Fruit fly (Drosophila melanogaster) whole organism, embryonic: ENCODE measurements around the gene CG9926.

ENCODE experiments used
- B-H1 ChIP-seq: fragments of 200-800 bp; sonication (Bioruptor generic); IDR thresholded peaks from 3 replicates; pipeline ENCODE4 v1.3.6; 2022; ENCODE audit warnings: missing biosample characterization, missing genetic modification characterization
- BtbVII ChIP-seq: fragments of 200-800 bp; sonication (Bioruptor generic); optimal IDR thresholded peaks from 3 replicates; lab custom pipeline; 2017; ENCODE audit warnings: missing biosample characterization, mild to moderate bottlenecking, missing genetic modification characterization
- C15 ChIP-seq: fragments of 200-800 bp; sonication (Bioruptor generic); IDR thresholded peaks from 3 replicates; pipeline ENCODE4 v1.3.6; 2022; ENCODE audit warnings: missing biosample characterization, missing genetic modification characterization
- CG10565 ChIP-seq: fragments of 200-800 bp; sonication (Bioruptor generic); optimal IDR thresholded peaks from 3 replicates; lab custom pipeline; 2016; ENCODE audit warnings: missing biosample characterization, mild to moderate bottlenecking, missing genetic modification characterization
- CG10959 ChIP-seq: fragments of 200-800 bp; sonication (Bioruptor generic); IDR thresholded peaks from 2 replicates; pipeline ENCODE4 v1.3.6; 2022; ENCODE audit warnings: missing biosample characterization, missing genetic modification characterization
- CG11695 ChIP-seq: fragments of 200-800 bp; sonication (Bioruptor generic); IDR thresholded peaks from 3 replicates; pipeline ENCODE4 v1.3.6; 2022; ENCODE audit warnings: missing biosample characterization, missing genetic modification characterization
- CG14050 ChIP-seq: fragments of 200-800 bp; sonication (Bioruptor generic); IDR thresholded peaks from 3 replicates; pipeline ENCODE4 v1.3.6; 2022; ENCODE audit warnings: missing biosample characterization, missing genetic modification characterization
- CG14441 ChIP-seq: fragments of 200-800 bp; sonication (Bioruptor generic); IDR thresholded peaks from 2 replicates; pipeline ENCODE4 v1.3.6; 2022; ENCODE audit warnings: missing biosample characterization, missing genetic modification characterization
- CG15011 ChIP-seq: fragments of 200-800 bp; sonication (Bioruptor generic); optimal IDR thresholded peaks from 3 replicates; lab custom pipeline; 2018; ENCODE audit warnings: missing biosample characterization, mild to moderate bottlenecking, missing genetic modification characterization
- CG15269 ChIP-seq: fragments of 200-800 bp; sonication (Bioruptor generic); optimal IDR thresholded peaks from 2 replicates; lab custom pipeline; 2018; ENCODE audit warnings: missing biosample characterization, mild to moderate bottlenecking, missing genetic modification characterization, moderate library complexity
- CG17385 ChIP-seq: fragments of 200-800 bp; sonication (Bioruptor generic); optimal IDR thresholded peaks from 3 replicates; lab custom pipeline; 2018; ENCODE audit warnings: missing biosample characterization, mild to moderate bottlenecking, missing genetic modification characterization
- CG17912 ChIP-seq: fragments of 200-800 bp; sonication (Bioruptor generic); optimal IDR thresholded peaks from 2 replicates; lab custom pipeline; 2018; ENCODE audit warnings: missing biosample characterization, mild to moderate bottlenecking, missing genetic modification characterization
- CG18599 ChIP-seq: fragments of 200-800 bp; sonication (Bioruptor generic); optimal IDR thresholded peaks from 3 replicates; lab custom pipeline; 2017; ENCODE audit warnings: missing biosample characterization, missing genetic modification characterization, mild to moderate bottlenecking, moderate library complexity, missing genetic modification reagents
- CG18619 ChIP-seq: fragments of 200-800 bp; sonication (Bioruptor generic); optimal IDR thresholded peaks from 3 replicates; lab custom pipeline; 2017; ENCODE audit warnings: missing biosample characterization, mild to moderate bottlenecking, missing genetic modification characterization
- CG3281 ChIP-seq: fragments of 200-800 bp; sonication (Bioruptor generic); optimal IDR thresholded peaks from 3 replicates; lab custom pipeline; 2017; ENCODE audit warnings: missing biosample characterization, mild to moderate bottlenecking, missing genetic modification characterization
- CG4328 ChIP-seq: fragments of 200-800 bp; sonication (Bioruptor generic); optimal IDR thresholded peaks from 3 replicates; lab custom pipeline; 2017; ENCODE audit warnings: missing biosample characterization, missing genetic modification reagents, missing genetic modification characterization
- CG4424 ChIP-seq: fragments of 200-800 bp; sonication (Bioruptor generic); optimal IDR thresholded peaks from 3 replicates; lab custom pipeline; 2016; ENCODE audit warnings: missing biosample characterization, missing genetic modification characterization
- CG8359 ChIP-seq: fragments of 200-800 bp; sonication (Bioruptor generic); optimal IDR thresholded peaks from 2 replicates; lab custom pipeline; 2017; ENCODE audit warnings: missing biosample characterization, mild to moderate bottlenecking, missing genetic modification characterization, borderline replicate concordance
- CG8388 ChIP-seq: fragments of 200-800 bp; sonication (Bioruptor generic); optimal IDR thresholded peaks from 2 replicates; lab custom pipeline; 2019; ENCODE audit warnings: missing biosample characterization, mild to moderate bottlenecking, missing genetic modification characterization, moderate library complexity
- CG8944 ChIP-seq: fragments of 200-800 bp; sonication (Bioruptor generic); optimal IDR thresholded peaks from 3 replicates; lab custom pipeline; 2016; ENCODE audit warnings: missing biosample characterization, missing genetic modification characterization
- Dp ChIP-seq: fragments of 200-800 bp; sonication (Bioruptor generic); optimal IDR thresholded peaks from 2 replicates; lab custom pipeline; 2018; ENCODE audit warnings: missing biosample characterization, mild to moderate bottlenecking, missing genetic modification characterization, moderate library complexity
- GATAe ChIP-seq: fragments of 200-800 bp; sonication (Bioruptor generic); conservative IDR thresholded peaks from 2 replicates; pipeline ENCODE4 v1.3.6; 2022; ENCODE audit warnings: missing biosample characterization, missing genetic modification characterization
- H2.0 ChIP-seq: fragments of 200-800 bp; sonication (Bioruptor generic); IDR thresholded peaks from 2 replicates; pipeline ENCODE4 v1.3.6; 2022; ENCODE audit warnings: missing biosample characterization, missing genetic modification characterization
- HLH4C ChIP-seq: fragments of 200-800 bp; sonication (Bioruptor generic); IDR thresholded peaks from 3 replicates; pipeline ENCODE4 v1.3.6; 2022; ENCODE audit warnings: missing biosample characterization, missing genetic modification characterization; ENCODE audit not compliant: partially characterized antibody
- HmgD ChIP-seq: fragments of 200-800 bp; sonication (Bioruptor generic); optimal IDR thresholded peaks from 3 replicates; lab custom pipeline; 2016; ENCODE audit warnings: missing biosample characterization, missing genetic modification characterization
- Hsf ChIP-seq: fragments of 200-800 bp; sonication (Bioruptor generic); optimal IDR thresholded peaks from 3 replicates; lab custom pipeline; 2016; ENCODE audit warnings: missing biosample characterization, missing genetic modification characterization
- Max ChIP-seq: fragments of 200-800 bp; sonication (Bioruptor generic); optimal IDR thresholded peaks from 2 replicates; lab custom pipeline; 2016; ENCODE audit warnings: missing biosample characterization, mild to moderate bottlenecking, missing genetic modification characterization
- Mes4 ChIP-seq: fragments of 200-800 bp; sonication (Bioruptor generic); optimal IDR thresholded peaks from 2 replicates; lab custom pipeline; 2016; ENCODE audit warnings: missing biosample characterization, missing genetic modification characterization
- Nf-YC ChIP-seq: fragments of 200-800 bp; optimal IDR thresholded peaks from 3 replicates; lab custom pipeline; 2019; ENCODE audit warnings: missing biosample characterization, mild to moderate bottlenecking, missing genetic modification characterization, moderate library complexity
- Scr ChIP-seq: fragments of 200-800 bp; sonication (Bioruptor generic); IDR thresholded peaks from 2 replicates; pipeline ENCODE4 v1.3.6; 2022; ENCODE audit warnings: missing biosample characterization, missing genetic modification characterization; ENCODE audit not compliant: partially characterized antibody
- Sox102F ChIP-seq: fragments of 200-800 bp; sonication (Bioruptor generic); optimal IDR thresholded peaks from 2 replicates; lab custom pipeline; 2018; ENCODE audit warnings: missing biosample characterization, mild to moderate bottlenecking, missing genetic modification characterization, moderate library complexity
- cas ChIP-seq: fragments of 200-800 bp; sonication (Bioruptor generic); IDR thresholded peaks from 2 replicates; pipeline ENCODE4 v1.3.6; 2022; ENCODE audit warnings: missing biosample characterization, missing genetic modification characterization
- cato ChIP-seq: fragments of 200-800 bp; sonication (Bioruptor generic); optimal IDR thresholded peaks from 2 replicates; lab custom pipeline; 2016; ENCODE audit warnings: missing biosample characterization, missing genetic modification characterization, borderline replicate concordance
- corto ChIP-seq: fragments of 200-800 bp; sonication (Bioruptor generic); optimal IDR thresholded peaks from 2 replicates; lab custom pipeline; 2016; ENCODE audit warnings: missing biosample characterization, mild to moderate bottlenecking, missing genetic modification characterization, moderate library complexity
- crc ChIP-seq: fragments of 200-800 bp; sonication (Bioruptor generic); optimal IDR thresholded peaks from 2 replicates; lab custom pipeline; 2016; ENCODE audit warnings: missing biosample characterization, missing genetic modification characterization
- dimm ChIP-seq: fragments of 200-800 bp; sonication (Bioruptor generic); IDR thresholded peaks from 2 replicates; pipeline ENCODE4 v1.3.6; 2022; ENCODE audit warnings: missing biosample characterization, missing genetic modification characterization
- fru ChIP-seq: fragments of >200 bp; optimal IDR thresholded peaks from 2 replicates; lab custom pipeline; 2017
- gem ChIP-seq: fragments of 200-800 bp; sonication (Bioruptor generic); optimal IDR thresholded peaks from 2 replicates; lab custom pipeline; 2019; ENCODE audit warnings: missing biosample characterization, mild to moderate bottlenecking, missing genetic modification characterization, moderate library complexity
- grau ChIP-seq: fragments of 200-800 bp; optimal IDR thresholded peaks from 3 replicates; lab custom pipeline; 2019; ENCODE audit warnings: missing biosample characterization, mild to moderate bottlenecking, missing genetic modification characterization, moderate library complexity
- gsb-n ChIP-seq: fragments of 200-800 bp; sonication (Bioruptor generic); optimal IDR thresholded peaks from 3 replicates; lab custom pipeline; 2018; ENCODE audit warnings: missing biosample characterization, mild to moderate bottlenecking, missing genetic modification characterization
- mirr ChIP-seq: fragments of 200-800 bp; sonication (Bioruptor generic); optimal IDR thresholded peaks from 3 replicates; lab custom pipeline; 2018; ENCODE audit warnings: missing biosample characterization, mild to moderate bottlenecking, missing genetic modification characterization
- onecut ChIP-seq: fragments of 200-800 bp; sonication (Bioruptor generic); IDR thresholded peaks from 2 replicates; pipeline ENCODE4 v1.3.6; 2022; ENCODE audit warnings: missing biosample characterization, missing genetic modification characterization
- psq ChIP-seq: fragments of 200-800 bp; sonication (Bioruptor generic); optimal IDR thresholded peaks from 2 replicates; lab custom pipeline; 2017; ENCODE audit warnings: missing biosample characterization, missing genetic modification characterization
- repo ChIP-seq: fragments of 200-800 bp; sonication (Bioruptor generic); optimal IDR thresholded peaks from 2 replicates; lab custom pipeline; 2016; ENCODE audit warnings: missing biosample characterization, missing genetic modification characterization
- ro ChIP-seq: fragments of 200-800 bp; sonication (Bioruptor generic); IDR thresholded peaks from 2 replicates; pipeline ENCODE4 v1.3.6; 2022; ENCODE audit warnings: missing biosample characterization, missing genetic modification characterization
- sim ChIP-seq: fragments of 200-800 bp; sonication (Bioruptor generic); IDR thresholded peaks from 2 replicates; pipeline ENCODE4 v1.3.6; 2022; ENCODE audit warnings: missing biosample characterization, missing genetic modification characterization
- tap ChIP-seq: fragments of 200-800 bp; optimal IDR thresholded peaks from 3 replicates; lab custom pipeline; 2019; ENCODE audit warnings: missing biosample characterization, mild to moderate bottlenecking, missing genetic modification characterization, moderate library complexity
- tx ChIP-seq: fragments of 200-800 bp; sonication (Bioruptor generic); optimal IDR thresholded peaks from 2 replicates; lab custom pipeline; 2016; ENCODE audit warnings: missing biosample characterization, missing genetic modification characterization
- wor ChIP-seq: fragments of 200-800 bp; sonication (Bioruptor generic); IDR thresholded peaks from 2 replicates; pipeline ENCODE4 v1.3.6; 2022; ENCODE audit warnings: missing biosample characterization, missing genetic modification characterization
- zen2 ChIP-seq: fragments of 200-800 bp; sonication (Bioruptor generic); IDR thresholded peaks from 3 replicates; pipeline ENCODE4 v1.3.6; 2022; ENCODE audit warnings: missing biosample characterization, missing genetic modification characterization; ENCODE audit not compliant: partially characterized antibody

The CG9926 gene

DNA sequence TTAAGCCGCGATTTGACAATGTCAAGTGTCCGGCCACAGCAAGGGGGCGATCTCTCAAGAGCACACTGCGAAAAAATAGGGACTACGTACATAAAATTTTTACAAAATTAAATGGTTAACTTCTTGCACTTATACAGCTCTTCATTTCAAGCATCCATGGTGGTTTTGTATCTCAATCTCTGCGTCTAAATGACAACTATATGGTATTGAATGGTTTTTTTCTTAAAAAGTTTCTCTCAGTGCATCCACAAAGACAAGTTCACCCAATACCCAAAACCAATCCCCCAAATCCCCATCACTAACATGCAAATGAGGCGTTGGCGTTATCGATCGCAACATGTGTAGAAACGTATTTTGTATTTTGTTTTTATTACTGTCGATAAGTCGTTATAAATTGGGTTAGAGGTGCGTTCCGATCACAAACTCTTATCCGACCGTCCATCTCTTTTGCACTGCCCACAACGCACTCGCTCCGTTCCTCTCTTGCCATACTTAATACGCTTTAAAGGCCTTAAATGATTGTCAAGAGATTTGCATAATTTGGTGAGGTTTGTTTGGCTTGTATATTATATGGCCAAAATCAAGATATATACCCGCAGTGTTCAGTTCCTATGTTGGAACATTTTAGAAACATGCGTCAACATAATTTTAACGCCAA lies 36.0 kb downstream of the CG9926 start (continued):
- TF ChIP-seq wor (GFP tag; lab: Robert Waterston, UW), result peak; percentile 67; the same call in 1 of the 2 replicates
- no peak for TF ChIP-seq corto (GFP tag; lab: Kevin White, UChicago)
- TF ChIP-seq CG4424 (GFP tag; lab: Kevin White, UChicago), result peak; percentile 80
- peak; percentile 67 for TF ChIP-seq dimm
- peak; percentile 74 for TF ChIP-seq CG8944 (GFP tag; lab: Kevin White, UChicago)
- TF ChIP-seq cas, result 0 out of 2 replicates have a peak, but pooled peaks have one; percentile 33
- peak; percentile 72 for TF ChIP-seq H2.0 (GFP tag; lab: Robert Waterston, UW)
- TF ChIP-seq CG4328 (GFP tag; lab: Kevin White, UChicago), result no peak
- TF ChIP-seq HLH4C (GFP tag; lab: Robert Waterston, UW), result no peak
- peak; percentile 62 for TF ChIP-seq crc (GFP tag; lab: Kevin White, UChicago)
- peak; percentile 84 for TF ChIP-seq CG11695 (GFP tag; lab: Robert Waterston, UW)
- TF ChIP-seq Mes4 (GFP tag; lab: Kevin White, UChicago), result peak; percentile 29
- peak; percentile 32 for TF ChIP-seq Max (GFP tag; lab: Kevin White, UChicago)
- TF ChIP-seq CG15269, result peak; percentile 74
- no peak for TF ChIP-seq mirr
- TF ChIP-seq B-H1 (GFP tag; lab: Robert Waterston, UW), result peak; percentile 74
- TF ChIP-seq CG8388 (GFP tag; lab: Kevin White, UChicago), result peak; percentile 74
- TF ChIP-seq CG17912 (GFP tag; lab: Kevin White, UChicago), result no peak
- TF ChIP-seq CG15011, result peak; percentile 51
- TF ChIP-seq grau (tag; lab: Kevin White, UChicago), result peak; percentile 74
- TF ChIP-seq tap (tag; lab: Kevin White, UChicago), result peak; percentile 74
- TF ChIP-seq gsb-n, result peak; percentile 35
- peak; percentile 86 for TF ChIP-seq CG14441 (GFP tag; lab: Robert Waterston, UW)
- TF ChIP-seq Hsf (GFP tag; lab: Kevin White, UChicago), result peak; percentile 66
- TF ChIP-seq C15 (GFP tag; lab: Robert Waterston, UW), result 0 out of 3 replicates have a peak, but pooled peaks have one; percentile 13
- peak; percentile 22 for TF ChIP-seq CG10565 (GFP tag; lab: Kevin White, UChicago)
- peak; percentile 40 for TF ChIP-seq cato
- peak; percentile 69 for TF ChIP-seq CG10959 (GFP tag; lab: Robert Waterston, UW)
- peak; percentile 68 for TF ChIP-seq CG17385 (GFP tag; lab: Kevin White, UChicago)
- TF ChIP-seq tx (GFP tag; lab: Kevin White, UChicago), result peak; percentile 68
- TF ChIP-seq CG8359, result no peak
- no peak for TF ChIP-seq fru (lab: Kevin White, UChicago)
- peak; percentile 84 for TF ChIP-seq Sox102F (GFP tag; lab: Kevin White, UChicago)
- TF ChIP-seq CG14050 (GFP tag; lab: Robert Waterston, UW), result peak; percentile 62
- peak; percentile 31 for TF ChIP-seq Nf-YC (tag; lab: Kevin White, UChicago)
- no peak for TF ChIP-seq Dp (GFP tag; lab: Kevin White, UChicago)
- no peak for TF ChIP-seq psq (GFP tag; lab: Kevin White, UChicago)
- TF ChIP-seq ro (GFP tag; lab: Robert Waterston, UW), result no peak; the same call in 1 of the 2 replicates
- peak; percentile 39 for TF ChIP-seq CG18619
- peak; percentile 86 for TF ChIP-seq gem (tag; lab: Kevin White, UChicago)
- TF ChIP-seq Scr (GFP tag; lab: Robert Waterston, UW), result no peak
- TF ChIP-seq CG18599 (GFP tag; lab: Kevin White, UChicago), result peak; percentile 68
- TF ChIP-seq onecut (GFP tag; lab: Robert Waterston, UW), result peak; percentile 87
- peak; percentile 74 for TF ChIP-seq CG3281 (GFP tag; lab: Kevin White, UChicago)
- TF ChIP-seq sim (GFP tag; lab: Robert Waterston, UW), result peak; percentile 60; the same call in 1 of the 2 replicates
- TF ChIP-seq repo (GFP tag; lab: Kevin White, UChicago), result peak; percentile 42
- TF ChIP-seq zen2 (GFP tag; lab: Robert Waterston, UW), result no peak
- no peak for TF ChIP-seq HmgD
- peak; percentile 64 for TF ChIP-seq BtbVII (GFP tag; lab: Kevin White, UChicago)
- 0 out of 2 replicates have a peak, but pooled peaks have one; percentile 30 for TF ChIP-seq GATAe
